Worm (Caenorhabditis elegans) whole organism, L2 larva: Measurements from ENCODE around the gene kqt-3.
"Not testable (repeated sequence)": the region's sequence is repeated elsewhere in the genome, so short reads cannot be mapped to it uniquely, and the experiment has no call there.

Experiments
- C34F6.9 ChIP-seq: fragments of 150-350 bp; optimal IDR thresholded peaks from 2 replicates; lab custom pipeline; 2014; ENCODE audit warnings: missing biosample characterization, missing genetic modification characterization
- Y55F3AM.14 ChIP-seq: fragments of 200-800 bp; sonication (Bioruptor generic); optimal IDR thresholded peaks from 2 replicates; lab custom pipeline; 2018; ENCODE audit warnings: mild to moderate bottlenecking, missing genetic modification characterization, missing compliant biosample characterization
- ZK546.5 ChIP-seq: sonication (generic microtip); optimal IDR thresholded peaks from 2 replicates; lab custom pipeline; 2017; ENCODE audit warnings: missing biosample characterization, missing genetic modification characterization
- aly-2 ChIP-seq: fragments of 150-350 bp; optimal IDR thresholded peaks from 2 replicates; lab custom pipeline; 2014; ENCODE audit warnings: missing biosample characterization, missing genetic modification characterization
- blmp-1 ChIP-seq: sonication (generic microtip); optimal IDR thresholded peaks from 2 replicates; lab custom pipeline; 2017; ENCODE audit warnings: missing genetic modification characterization, mild to moderate bottlenecking, missing compliant biosample characterization, antibody characterized with exemption, moderate library complexity; ENCODE audit not compliant: insufficient read depth
- ceh-82 ChIP-seq: fragments of 150-350 bp; optimal IDR thresholded peaks from 2 replicates; lab custom pipeline; 2014; ENCODE audit warnings: missing biosample characterization, missing genetic modification characterization
- crh-2 ChIP-seq: sonication (generic microtip); optimal IDR thresholded peaks from 2 replicates; lab custom pipeline; 2017; ENCODE audit warnings: missing biosample characterization, missing genetic modification characterization
- dmd-4 ChIP-seq: sonication (generic microtip); optimal IDR thresholded peaks from 2 replicates; lab custom pipeline; 2017; ENCODE audit warnings: missing biosample characterization, missing genetic modification characterization
- egl-27 ChIP-seq: sonication (generic microtip); optimal IDR thresholded peaks from 3 replicates; lab custom pipeline; 2017; ENCODE audit warnings: missing biosample characterization, missing genetic modification reagents, missing genetic modification characterization
- elt-1 ChIP-seq: fragments of 150-350 bp; optimal IDR thresholded peaks from 2 replicates; lab custom pipeline; 2014; ENCODE audit warnings: missing biosample characterization, missing genetic modification characterization
- elt-3 ChIP-seq: sonication (generic microtip); optimal IDR thresholded peaks from 2 replicates; lab custom pipeline; 2017; ENCODE audit warnings: missing biosample characterization, missing genetic modification characterization
- fos-1 ChIP-seq: fragments of 150-350 bp; optimal IDR thresholded peaks from 2 replicates; lab custom pipeline; 2014; ENCODE audit warnings: missing biosample characterization, missing genetic modification characterization
- gmeb-1 ChIP-seq: fragments of 150-350 bp; optimal IDR thresholded peaks from 2 replicates; lab custom pipeline; 2014; ENCODE audit warnings: missing biosample characterization, missing genetic modification characterization
- lin-11 ChIP-seq: fragments of 150-350 bp; sonication (generic microtip); optimal IDR thresholded peaks from 2 replicates; lab custom pipeline; 2014; ENCODE audit warnings: missing biosample characterization, missing genetic modification characterization, inconsistent platforms, mixed read lengths
- lin-39 ChIP-seq: fragments of 150-350 bp; optimal IDR thresholded peaks from 2 replicates; lab custom pipeline; 2014; ENCODE audit warnings: missing biosample characterization, missing genetic modification reagents, missing genetic modification characterization
- lsy-2 ChIP-seq, 2 experiments: fragments of 150-350 bp in 1 of 2; sonication (generic microtip) in 1 of 2; optimal IDR thresholded peaks; 2 replicates each; lab custom pipeline; 2014 to 2017; ENCODE audit warnings: missing biosample characterization in 2 of 2, missing genetic modification characterization in 2 of 2
- mab-5 ChIP-seq: fragments of 150-350 bp; optimal IDR thresholded peaks from 2 replicates; lab custom pipeline; 2014; ENCODE audit warnings: missing biosample characterization, missing genetic modification characterization
- mdl-1 ChIP-seq, 2 experiments: fragments of 150-350 bp in 1 of 2; sonication (generic microtip) in 1 of 2; optimal IDR thresholded peaks; 2 replicates each; lab custom pipeline; 2017; ENCODE audit warnings: missing biosample characterization in 2 of 2, missing genetic modification characterization in 2 of 2
- nhr-10 ChIP-seq: sonication (generic microtip); optimal IDR thresholded peaks from 2 replicates; lab custom pipeline; 2017; ENCODE audit warnings: missing biosample characterization, missing genetic modification characterization
- nhr-12 ChIP-seq: fragments of 150-350 bp; optimal IDR thresholded peaks from 2 replicates; lab custom pipeline; 2014; ENCODE audit warnings: missing biosample characterization, missing genetic modification characterization
- nhr-129 ChIP-seq: fragments of 150-350 bp; optimal IDR thresholded peaks from 2 replicates; lab custom pipeline; 2014; ENCODE audit warnings: missing biosample characterization, missing genetic modification characterization
- nhr-21 ChIP-seq: fragments of 150-350 bp; optimal IDR thresholded peaks from 2 replicates; lab custom pipeline; 2014; ENCODE audit warnings: missing biosample characterization, missing genetic modification characterization
- nhr-23 ChIP-seq: fragments of 150-350 bp; optimal IDR thresholded peaks from 2 replicates; lab custom pipeline; 2014; ENCODE audit warnings: missing biosample characterization, missing genetic modification reagents, missing genetic modification characterization
- nhr-25 ChIP-seq: fragments of 150-350 bp; sonication (generic microtip); optimal IDR thresholded peaks from 3 replicates; lab custom pipeline; 2014; ENCODE audit warnings: missing biosample characterization, missing genetic modification characterization
- nhr-6 ChIP-seq: fragments of 150-350 bp; optimal IDR thresholded peaks from 2 replicates; lab custom pipeline; 2014; ENCODE audit warnings: missing biosample characterization, missing genetic modification characterization
- nhr-77 ChIP-seq: fragments of 150-350 bp; optimal IDR thresholded peaks from 2 replicates; lab custom pipeline; 2014; ENCODE audit warnings: missing biosample characterization, missing genetic modification characterization
- peb-1 ChIP-seq: fragments of 150-350 bp; optimal IDR thresholded peaks from 2 replicates; lab custom pipeline; 2014; ENCODE audit warnings: missing biosample characterization, missing genetic modification characterization
- sma-3 ChIP-seq: sonication (generic microtip); optimal IDR thresholded peaks from 2 replicates; lab custom pipeline; 2016; ENCODE audit warnings: missing genetic modification reagents, missing genetic modification characterization, missing compliant biosample characterization
- sma-9 ChIP-seq, 2 experiments: fragments of 150-350 bp in 1 of 2; sonication (generic microtip) in 1 of 2; optimal IDR thresholded peaks; 2 replicates each; lab custom pipeline; 2014 to 2016; ENCODE audit warnings: missing genetic modification characterization in 2 of 2, mild to moderate bottlenecking in 1 of 2, missing biosample characterization in 1 of 2, missing compliant biosample characterization in 1 of 2, missing genetic modification reagents in 1 of 2, moderate library complexity in 1 of 2
- snpc-4 ChIP-seq: fragments of 150-350 bp; optimal IDR thresholded peaks from 2 replicates; lab custom pipeline; 2014; ENCODE audit warnings: missing biosample characterization, missing genetic modification characterization
- unc-39 ChIP-seq: fragments of 150-350 bp; optimal IDR thresholded peaks from 2 replicates; lab custom pipeline; 2014; ENCODE audit warnings: missing biosample characterization, missing genetic modification characterization
- unc-55 ChIP-seq: fragments of 150-350 bp; sonication (generic microtip); optimal IDR thresholded peaks from 3 replicates; lab custom pipeline; 2014; ENCODE audit warnings: missing biosample characterization, missing genetic modification reagents, missing genetic modification characterization
- zag-1 ChIP-seq: fragments of 150-350 bp; optimal IDR thresholded peaks from 2 replicates; lab custom pipeline; 2014; ENCODE audit warnings: missing biosample characterization, missing genetic modification characterization
- ztf-4 ChIP-seq: fragments of 150-350 bp; optimal IDR thresholded peaks from 2 replicates; lab custom pipeline; 2014; ENCODE audit warnings: missing biosample characterization, missing genetic modification characterization

kqt-3 gene

DNA sequence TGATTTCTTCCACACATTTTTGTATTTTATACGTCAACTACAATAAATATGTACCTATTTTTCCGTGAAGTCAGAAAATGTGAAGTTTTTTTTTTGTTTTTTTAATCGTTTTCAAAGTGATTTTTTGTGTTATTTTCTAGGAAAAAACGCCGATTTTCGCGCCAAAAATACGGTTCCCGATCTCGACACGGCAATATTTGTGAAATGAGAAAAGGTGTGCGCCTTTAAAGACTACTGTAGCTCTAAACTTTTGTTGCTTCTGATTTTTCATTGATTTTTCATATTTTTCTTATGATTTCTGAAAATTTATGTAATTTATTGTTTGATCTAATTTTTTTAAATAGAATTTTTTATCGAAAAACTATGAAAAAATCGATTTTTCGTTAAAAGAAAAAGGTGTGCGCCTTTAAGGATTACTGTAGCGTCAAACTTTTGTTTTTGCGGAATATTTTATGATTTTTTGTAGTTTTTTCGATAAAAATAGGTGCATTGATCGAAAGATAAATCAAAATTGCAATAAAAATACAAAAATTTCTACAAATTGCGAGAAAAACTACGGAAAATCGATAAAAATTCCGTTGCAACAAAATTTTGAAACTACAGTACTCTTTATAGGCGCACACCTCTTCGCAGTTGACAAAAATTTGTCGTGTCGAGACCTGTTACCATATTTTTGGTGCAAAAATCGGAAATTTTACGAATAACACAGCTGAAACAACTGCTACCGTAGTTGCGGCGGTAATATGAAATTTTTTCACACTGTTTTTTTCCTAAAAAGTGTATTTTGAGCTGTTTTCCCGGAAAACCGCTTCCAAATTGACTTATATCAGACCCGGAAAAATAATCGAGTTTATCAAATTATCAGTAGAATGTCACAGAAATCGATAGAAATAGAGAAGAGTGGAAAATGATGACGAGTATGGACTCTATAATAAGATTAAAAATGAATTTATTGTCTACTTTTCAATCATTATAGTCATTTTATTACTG is at the start of gene kqt-3:
Gene kqt-3 (plus strand): TSS at position 940 of the 990 bp plus-strand sequence.
- TF ChIP-seq fos-1 (tag; lab: Kevin White, UChicago) (peak; percentile 26), peb-1 (tag; lab: Kevin White, UChicago) (no peak)

DNA sequence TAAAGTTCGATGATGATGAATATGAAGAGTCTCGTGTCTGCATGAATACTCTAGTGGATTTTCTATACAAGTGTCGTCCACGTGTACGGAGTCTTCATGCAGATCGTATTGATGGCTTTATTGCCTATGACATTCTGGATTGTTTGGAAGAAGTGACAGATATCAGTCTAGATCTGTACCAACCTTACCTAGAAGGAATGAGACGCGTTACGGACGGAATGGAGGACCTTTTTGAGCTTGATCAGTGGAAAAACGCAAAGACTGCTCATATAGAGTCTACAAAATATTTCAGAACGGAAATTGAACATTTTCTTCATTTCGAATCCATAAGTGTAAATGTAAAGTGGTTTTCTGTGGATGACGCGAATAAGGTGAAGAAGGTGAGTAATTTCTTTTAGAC is 47.9 kb upstream of the kqt-3 start, which contains the start of gene fbxa-169:
Gene fbxa-169 (plus strand): TSS at position 301 of the 400 bp plus-strand sequence.
- TF ChIP-seq mdl-1 (tag; optimal IDR thresholded peaks at IDR 0.05; lab: Kevin White, UChicago) (no peak), peb-1 (tag; lab: Kevin White, UChicago) (no peak), nhr-25 (tag; lab: Kevin White, UChicago) (no peak), lin-11 (tag; lab: Kevin White, UChicago) (no peak), nhr-77 (tag; lab: Kevin White, UChicago) (no peak), elt-1 (tag; lab: Kevin White, UChicago) (no peak), ztf-4 (tag; lab: Kevin White, UChicago) (no peak), lsy-2 (tag; optimal IDR thresholded peaks at IDR 0.05; lab: Kevin White, UChicago) (no peak), ZK546.5 (tag; lab: Kevin White, UChicago) (no peak), ceh-82 (tag; lab: Kevin White, UChicago) (no peak), nhr-129 (tag; lab: Kevin White, UChicago) (no peak), crh-2 (no peak), nhr-23 (tag; lab: Kevin White, UChicago) (no peak), lin-39 (no peak), sma-9 (GFP tag; optimal IDR thresholded peaks at IDR 0.05; lab: Kevin White, UChicago) (no peak), sma-9 (tag; optimal IDR thresholded peaks at IDR 0.05; lab: Kevin White, UChicago) (no peak), mab-5 (tag; lab: Kevin White, UChicago) (no peak)

ce11 chrII:13654723-13655122 is 41.4 kb upstream of the kqt-3 start, which contains the start of gene C31C9.9:
Gene C31C9.9, plus strand, starts transcription at chrII:13655023.
- not testable (repeated sequence) for TF ChIP-seq mab-5 (tag; lab: Kevin White, UChicago); C34F6.9 (tag; lab: Kevin White, UChicago); lin-39

- not testable (repeated sequence) for TF ChIP-seq zag-1; sma-3; C34F6.9 (tag; lab: Kevin White, UChicago)
- TF ChIP-seq, all 48 proteins: peak for 0; not testable (repeated sequence) for 48
These were observed 34.1 kb upstream of the kqt-3 start, which contains the start of gene C31C9.6 for ce11 chrII:13661990-13662389. Gene C31C9.6, minus strand, starts transcription at chrII:13662090.

ce11 chrII:13664416-13664815 is 31.7 kb upstream of the kqt-3 start:
- TF ChIP-seq nhr-6, result no peak
- TF ChIP-seq ZK546.5 (tag; lab: Kevin White, UChicago), result no peak
- peak; percentile 61 for TF ChIP-seq sma-9 (GFP tag; optimal IDR thresholded peaks at IDR 0.05; lab: Kevin White, UChicago)
- no peak for TF ChIP-seq sma-9 (tag; optimal IDR thresholded peaks at IDR 0.05; lab: Kevin White, UChicago)
- TF ChIP-seq nhr-12 (tag; lab: Kevin White, UChicago), result no peak
- peak in 1 of 2 experiments; percentile 63 for TF ChIP-seq lsy-2 (tag; optimal IDR thresholded peaks at IDR 0.05; lab: Kevin White, UChicago)
- peak; percentile 73 for TF ChIP-seq crh-2
- TF ChIP-seq gmeb-1, result peak; percentile 13
- TF ChIP-seq fos-1 (tag; lab: Kevin White, UChicago), result peak; percentile 66
- no peak for TF ChIP-seq blmp-1 (tag; lab: Kevin White, UChicago)
- TF ChIP-seq sma-3, result peak; percentile 45
- peak; percentile 16 for TF ChIP-seq nhr-21 (tag; lab: Kevin White, UChicago)

ce11 chrII:13664993-13665680 is 30.9 kb upstream of the kqt-3 start:
- TF ChIP-seq elt-3 (tag; lab: Kevin White, UChicago) (no peak), gmeb-1 (peak; percentile 28), unc-55 (GFP tag; lab: Kevin White, UChicago) (no peak), dmd-4 (tag; lab: Kevin White, UChicago) (no peak), sma-9 (GFP tag; optimal IDR thresholded peaks at IDR 0.05; lab: Kevin White, UChicago) (peak; percentile 85), sma-9 (tag; optimal IDR thresholded peaks at IDR 0.05; lab: Kevin White, UChicago) (no peak), ZK546.5 (tag; lab: Kevin White, UChicago) (no peak), C34F6.9 (tag; lab: Kevin White, UChicago) (no peak), sma-3 (peak; percentile 38), nhr-77 (tag; lab: Kevin White, UChicago) (no peak), nhr-25 (tag; lab: Kevin White, UChicago) (no peak), peb-1 (tag; lab: Kevin White, UChicago) (no peak), fos-1 (tag; lab: Kevin White, UChicago) (peak; percentile 90), zag-1 (no peak), egl-27 (tag; lab: Kevin White, UChicago) (peak; percentile 49), unc-39 (no peak), aly-2 (tag; lab: Kevin White, UChicago) (no peak), lin-39 (no peak), lin-11 (tag; lab: Kevin White, UChicago) (no peak), crh-2 (peak; percentile 73), Y55F3AM.14 (GFP tag; lab: Kevin White, UChicago) (no peak), nhr-10 (no peak), mdl-1 (tag; optimal IDR thresholded peaks at IDR 0.05; lab: Kevin White, UChicago) (no peak), snpc-4 (tag; lab: Kevin White, UChicago) (no peak), elt-1 (tag; lab: Kevin White, UChicago) (no peak)
